Fruit fly (Drosophila melanogaster): ENCODE measurements around the gene Sas10.

The Sas10 gene

DNA sequence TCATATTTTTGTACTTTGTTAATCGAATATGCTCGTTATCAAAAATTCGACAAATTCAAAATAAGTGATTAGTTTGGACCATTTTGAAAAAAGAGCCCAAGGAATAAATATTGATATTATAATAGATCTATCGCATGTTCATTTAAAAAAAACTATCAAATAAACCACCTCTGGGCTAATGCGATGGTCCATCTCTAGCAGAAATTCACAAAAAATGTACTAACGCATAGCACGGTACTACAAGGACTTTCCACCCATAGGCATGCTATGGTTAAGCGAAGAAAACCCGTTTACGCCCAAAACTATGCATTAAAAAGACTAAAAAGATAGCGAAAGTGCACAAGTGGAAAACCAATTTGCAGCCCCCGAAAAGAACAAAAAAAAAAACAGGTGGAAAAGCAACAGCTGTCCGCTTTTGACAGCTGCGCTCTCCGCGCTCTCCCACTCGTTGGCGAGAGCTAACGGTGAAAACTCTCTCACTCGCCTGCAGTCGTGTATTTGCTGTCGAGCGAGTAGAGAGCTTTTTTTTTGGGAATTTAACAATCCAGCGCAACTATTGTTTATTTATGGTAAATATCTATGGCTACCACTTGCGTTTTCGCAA, 15.2 kb downstream of the Sas10 start, which contains the start of gene CanB (continued):
- no peak for TF ChIP-seq Hsf (GFP tag; optimal IDR thresholded peaks at IDR 0.05)
- TF ChIP-seq NfI (GFP tag; optimal IDR thresholded peaks at IDR 0.05): no peak
- TF ChIP-seq sim (GFP tag; IDR thresholded peaks at IDR 0.05): no peak
- no peak for TF ChIP-seq ssp (GFP tag; IDR thresholded peaks at IDR 0.05)
- TF ChIP-seq CrebB (tag; optimal IDR thresholded peaks at IDR 0.05): no peak
- TF ChIP-seq sisA (GFP tag; IDR thresholded peaks at IDR 0.05): no peak
- TF ChIP-seq chm (GFP tag; IDR thresholded peaks at IDR 0.05): no peak
- TF ChIP-seq CG8290 (GFP tag; optimal IDR thresholded peaks at IDR 0.05): peak; percentile 53
- peak; percentile 10 to 30 for TF ChIP-seq CG8290 (tag; optimal IDR thresholded peaks at IDR 0.05)
- no peak for TF ChIP-seq Optix (GFP tag; IDR thresholded peaks at IDR 0.05)
- TF ChIP-seq Sry-β (GFP tag; optimal IDR thresholded peaks at IDR 0.05): no peak
- TF ChIP-seq pita (GFP tag; optimal IDR thresholded peaks at IDR 0.05): no peak
- peak; percentile 24; the same call in 1 of the 3 replicates for TF ChIP-seq zen2 (GFP tag; IDR thresholded peaks at IDR 0.05; ENCODE audit: partially characterized antibody)
- TF ChIP-seq CG11723 (GFP tag; optimal IDR thresholded peaks at IDR 0.05): no peak
- TF ChIP-seq lilli (GFP tag; optimal IDR thresholded peaks at IDR 0.05): peak; percentile 16
- peak; percentile 57 for TF ChIP-seq bbx (GFP tag; IDR thresholded peaks at IDR 0.05; ENCODE audit: partially characterized antibody)
- peak; percentile 11 for TF ChIP-seq Fer1 (GFP tag; optimal IDR thresholded peaks at IDR 0.05)
- no peak for TF ChIP-seq crc (GFP tag; optimal IDR thresholded peaks at IDR 0.05)
- TF ChIP-seq vvl (GFP tag; IDR thresholded peaks at IDR 0.05): 0 out of 2 replicates have a peak, but pooled peaks have one; percentile 31
- TF ChIP-seq seq (GFP tag; IDR thresholded peaks at IDR 0.05): no peak
- TF ChIP-seq TFAM (GFP tag; optimal IDR thresholded peaks at IDR 0.05): no peak
- peak; percentile 94 for TF ChIP-seq scrt (GFP tag; optimal IDR thresholded peaks at IDR 0.05)
- peak; percentile 26 for TF ChIP-seq CG30403 (GFP tag; optimal IDR thresholded peaks at IDR 0.05)

- no peak for TF ChIP-seq CG9215 (GFP tag; IDR thresholded peaks at IDR 0.05)
- TF ChIP-seq kni (GFP tag; optimal IDR thresholded peaks at IDR 0.05): no peak
- TF ChIP-seq nom (GFP tag; optimal IDR thresholded peaks at IDR 0.05): no peak
- no peak for TF ChIP-seq CG16863 (GFP tag; optimal IDR thresholded peaks at IDR 0.05)
- no peak for TF ChIP-seq Antp (GFP tag; optimal IDR thresholded peaks at IDR 0.05)
- TF ChIP-seq Sin3A (optimal IDR thresholded peaks at IDR 0.05): no peak
- no peak for TF ChIP-seq CG13287 (GFP tag; IDR thresholded peaks at IDR 0.05; ENCODE audit: partially characterized antibody)
- no peak for TF ChIP-seq fd64A (GFP tag; optimal IDR thresholded peaks at IDR 0.05)
- TF ChIP-seq CG2116 (GFP tag; optimal IDR thresholded peaks at IDR 0.05): no peak
- peak; percentile 11 for TF ChIP-seq fd96Cb (tag; optimal IDR thresholded peaks at IDR 0.05)
- no peak for TF ChIP-seq tgo (GFP tag; IDR thresholded peaks at IDR 0.05)
- TF ChIP-seq E2f1 (GFP tag; IDR thresholded peaks at IDR 0.05): no peak
- TF ChIP-seq Dad (GFP tag; optimal IDR thresholded peaks at IDR 0.05): no peak
- TF ChIP-seq sug (tag; optimal IDR thresholded peaks at IDR 0.05): peak; percentile 28
- TF ChIP-seq CG12744 (GFP tag; optimal IDR thresholded peaks at IDR 0.05): no peak
- no peak for TF ChIP-seq CG1529 (GFP tag; optimal IDR thresholded peaks at IDR 0.05)
- TF ChIP-seq ftz-f1 (GFP tag; optimal IDR thresholded peaks at IDR 0.05): no peak
- TF ChIP-seq CG1602 (GFP tag; optimal IDR thresholded peaks at IDR 0.05): no peak
- TF ChIP-seq scrt (GFP tag; optimal IDR thresholded peaks at IDR 0.05): peak; percentile 51
- TF ChIP-seq CG8944 (GFP tag; optimal IDR thresholded peaks at IDR 0.05): no peak
- TF ChIP-seq chm (GFP tag; IDR thresholded peaks at IDR 0.05): no peak
- TF ChIP-seq PHDP (tag; optimal IDR thresholded peaks at IDR 0.05): peak; percentile 60
- peak; percentile 9 for TF ChIP-seq Usf (GFP tag; optimal IDR thresholded peaks at IDR 0.05)
- TF ChIP-seq Kr (GFP tag; optimal IDR thresholded peaks at IDR 0.05): no peak
- no peak; the same call in 1 of the 2 replicates for TF ChIP-seq Taf1 (GFP tag; IDR thresholded peaks at IDR 0.05)
- TF ChIP-seq Hmr (GFP tag; optimal IDR thresholded peaks at IDR 0.05): peak; percentile 67
- TF ChIP-seq slbo (GFP tag; IDR thresholded peaks at IDR 0.05): peak; percentile 51
- TF ChIP-seq CG10147 (GFP tag; optimal IDR thresholded peaks at IDR 0.05): peak; percentile 50
- TF ChIP-seq crol (GFP tag; IDR thresholded peaks at IDR 0.05): no peak
- peak; percentile 21 for TF ChIP-seq nmo (GFP tag; optimal IDR thresholded peaks at IDR 0.05)
- TF ChIP-seq cas (GFP tag; IDR thresholded peaks at IDR 0.05): no peak
Observed at dm6 chrX:5336722-5337121, 19.5 kb downstream of the Sas10 start.

Data from whole organism, embryonic.